Worm (Caenorhabditis elegans): ENCODE data around the gene crn-3.

Gene crn-3

ce11 chrII:10607238-10607961 lies 19.6 kb downstream of the crn-3 start, which contains the start of gene ccm-3:
Gene ccm-3, minus strand, starts transcription at chrII:10607275.
- TF ChIP-seq unc-62 (GFP tag; optimal IDR thresholded peaks at IDR 0.05), result no peak

- TF ChIP-seq unc-62 (GFP tag; optimal IDR thresholded peaks at IDR 0.05), result no peak
Observed at ce11 chrII:10608821-10609220, 21.0 kb downstream of the crn-3 start.

ce11 chrII:10612743-10613142 lies 24.9 kb downstream of the crn-3 start, which contains the start of gene C14A4.12:
Gene C14A4.12, plus strand, starts transcription at chrII:10613043.
- no peak for TF ChIP-seq unc-62 (GFP tag; optimal IDR thresholded peaks at IDR 0.05)

- TF ChIP-seq unc-62 (GFP tag; optimal IDR thresholded peaks at IDR 0.05), result no peak
Observed at ce11 chrII:10618157-10618556, 30.3 kb downstream of the crn-3 start, which contains the start of gene C14A4.13. Gene C14A4.13, plus strand, starts transcription at chrII:10618457.

- no peak for TF ChIP-seq unc-62 (GFP tag; optimal IDR thresholded peaks at IDR 0.05)
Observed at ce11 chrII:10621965-10622364, 34.1 kb downstream of the crn-3 start, which contains the start of gene cutl-9. Gene cutl-9, plus strand, starts transcription at chrII:10622265.

- TF ChIP-seq unc-62 (GFP tag; optimal IDR thresholded peaks at IDR 0.05), result no peak
Observed at ce11 chrII:10627086-10627485, 39.2 kb downstream of the crn-3 start.

- no peak for TF ChIP-seq unc-62 (GFP tag; optimal IDR thresholded peaks at IDR 0.05)
Observed at ce11 chrII:10627963-10628362, 40.1 kb downstream of the crn-3 start, which contains the start of gene M28.8. Gene M28.8, plus strand, starts transcription at chrII:10628263.

ce11 chrII:10630944-10631343 lies 43.1 kb downstream of the crn-3 start:
- TF ChIP-seq unc-62 (GFP tag; optimal IDR thresholded peaks at IDR 0.05), result no peak

ce11 chrII:10639110-10639509 lies 51.3 kb downstream of the crn-3 start, which contains the start of gene M28.9:
Gene M28.9, plus strand, starts transcription at chrII:10639410.
- TF ChIP-seq unc-62 (GFP tag; optimal IDR thresholded peaks at IDR 0.05), result no peak

All from whole organism, dauer.